Fruit fly (Drosophila melanogaster) whole organism, adult: ENCODE measurements around the gene CG15914.
A peak's percentile ranks its signal among the peaks of the same experiment; 100 is the strongest.

Experiments
- CG11617 ChIP-seq: fragments of 200-800 bp; sonication (Bioruptor generic); optimal IDR thresholded peaks from 2 replicates; lab custom pipeline; 2017; ENCODE audit warnings: mild to moderate bottlenecking, missing biosample characterization, missing genetic modification reagents, missing genetic modification characterization
- CG12768 ChIP-seq: fragments of 200-800 bp; sonication (Bioruptor generic); optimal IDR thresholded peaks from 2 replicates; lab custom pipeline; 2017; ENCODE audit warnings: missing biosample characterization, missing genetic modification characterization, mild to moderate bottlenecking, moderate library complexity, missing genetic modification reagents
- CG14711 ChIP-seq: fragments of 200-800 bp; sonication (Bioruptor generic); optimal IDR thresholded peaks from 2 replicates; lab custom pipeline; 2018; ENCODE audit warnings: missing biosample characterization, mild to moderate bottlenecking, missing genetic modification characterization, moderate library complexity
- CG1620 ChIP-seq: fragments of 200-800 bp; sonication (Bioruptor generic); optimal IDR thresholded peaks from 2 replicates; lab custom pipeline; 2016; ENCODE audit warnings: missing biosample characterization, missing genetic modification characterization
- CG33017 ChIP-seq: fragments of 200-800 bp; sonication (Bioruptor generic); optimal IDR thresholded peaks from 2 replicates; lab custom pipeline; 2018; ENCODE audit warnings: missing biosample characterization, mild to moderate bottlenecking, missing genetic modification characterization, moderate library complexity
- CG5204 ChIP-seq: fragments of 200-800 bp; sonication (Bioruptor generic); optimal IDR thresholded peaks from 2 replicates; lab custom pipeline; 2016; ENCODE audit warnings: missing biosample characterization, missing genetic modification characterization
- CG7045 ChIP-seq: fragments of 200-800 bp; sonication (Bioruptor generic); optimal IDR thresholded peaks from 2 replicates; lab custom pipeline; 2017; ENCODE audit warnings: missing biosample characterization, mild to moderate bottlenecking, missing genetic modification characterization
- CG7101 ChIP-seq: fragments of 200-800 bp; sonication (Bioruptor generic); optimal IDR thresholded peaks from 2 replicates; lab custom pipeline; 2018; ENCODE audit warnings: missing biosample characterization, mild to moderate bottlenecking, missing genetic modification characterization, moderate library complexity
- Clk ChIP-seq: fragments of 200-800 bp; sonication (Bioruptor generic); optimal IDR thresholded peaks from 2 replicates; lab custom pipeline; 2017; ENCODE audit warnings: missing biosample characterization, missing genetic modification characterization
- Crg-1 ChIP-seq: fragments of 200-800 bp; sonication (Bioruptor generic); optimal IDR thresholded peaks from 2 replicates; lab custom pipeline; 2016; ENCODE audit warnings: missing biosample characterization, missing genetic modification characterization
- Hr96 ChIP-seq: fragments of 200-800 bp; sonication (Bioruptor generic); optimal IDR thresholded peaks from 2 replicates; lab custom pipeline; 2016; ENCODE audit warnings: missing biosample characterization, missing genetic modification characterization
- Mnt ChIP-seq: fragments of 200-800 bp; sonication (Bioruptor generic); optimal IDR thresholded peaks from 2 replicates; lab custom pipeline; 2016; ENCODE audit warnings: missing biosample characterization, mild to moderate bottlenecking, missing genetic modification characterization
- bab1 ChIP-seq: fragments of 200-800 bp; sonication (Bioruptor generic); optimal IDR thresholded peaks from 3 replicates; lab custom pipeline; 2019; ENCODE audit warnings: missing biosample characterization, mild to moderate bottlenecking, missing genetic modification characterization, moderate library complexity
- cic ChIP-seq: fragments of 200-800 bp; sonication (Bioruptor generic); optimal IDR thresholded peaks from 2 replicates; lab custom pipeline; 2017; ENCODE audit warnings: missing biosample characterization, mild to moderate bottlenecking, missing genetic modification characterization, moderate library complexity
- cnc ChIP-seq, 2 experiments: fragments of >200 bp; optimal IDR thresholded peaks; 2 replicates each; lab custom pipeline; 2017
- kay ChIP-seq: fragments of 200-800 bp; sonication (Bioruptor generic); peaks from one replicate; lab custom pipeline; 2016; ENCODE audit warnings: missing biosample characterization, missing genetic modification characterization, borderline replicate concordance
- ovo ChIP-seq: fragments of 200-800 bp; sonication (Bioruptor generic); optimal IDR thresholded peaks from 2 replicates; lab custom pipeline; 2016; ENCODE audit warnings: missing biosample characterization, missing genetic modification characterization
- pad ChIP-seq: fragments of 200-800 bp; sonication (Bioruptor generic); optimal IDR thresholded peaks from 3 replicates; lab custom pipeline; 2017; ENCODE audit warnings: missing biosample characterization, missing genetic modification characterization, mild to moderate bottlenecking, moderate library complexity, missing genetic modification reagents
- tj ChIP-seq: fragments of 200-800 bp; sonication (Bioruptor generic); optimal IDR thresholded peaks from 3 replicates; lab custom pipeline; 2017; ENCODE audit warnings: missing biosample characterization, mild to moderate bottlenecking, missing genetic modification characterization, moderate library complexity
- toe ChIP-seq: fragments of 200-800 bp; sonication (Bioruptor generic); optimal IDR thresholded peaks from 2 replicates; lab custom pipeline; 2016; ENCODE audit warnings: missing biosample characterization, missing genetic modification characterization

The CG15914 gene

DNA sequence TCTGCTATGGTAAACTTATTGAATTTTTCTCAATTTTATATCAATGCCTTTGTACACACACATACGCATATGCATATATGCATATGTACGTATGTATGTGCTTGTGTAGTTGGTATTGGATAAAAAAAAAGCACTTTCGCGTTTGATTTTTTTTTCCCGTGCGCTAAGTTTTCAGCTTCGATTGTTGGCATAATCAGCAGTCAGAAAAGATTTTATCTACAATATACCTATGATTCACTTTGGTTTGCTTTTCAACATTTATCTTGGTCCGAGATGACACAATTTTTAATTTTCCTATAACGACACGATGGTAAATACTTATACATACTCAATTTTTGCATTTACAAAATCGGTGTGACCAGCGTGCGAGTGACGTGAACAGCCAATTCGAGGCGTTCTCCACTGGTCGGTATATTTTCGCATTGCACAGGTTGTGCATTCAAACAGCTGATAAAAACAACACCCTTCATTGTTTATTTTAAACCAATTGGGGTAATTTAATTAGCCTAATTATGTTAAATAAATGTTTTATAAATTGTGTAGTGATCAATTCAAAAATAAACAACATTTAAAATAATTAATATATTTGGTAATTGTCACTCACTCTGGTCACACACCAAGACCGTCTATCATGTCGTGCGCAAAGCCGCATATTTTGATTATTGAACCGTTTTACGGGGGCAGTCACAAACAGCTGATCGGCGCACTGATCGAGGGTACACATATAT lies at the start of gene CG15914, which contains the start of gene UBL3:
CG15914 (plus strand) TSS at position 607 of the 728 bp plus-strand sequence.
UBL3 (minus strand) TSS at position 361 of the 728 bp plus-strand sequence.
- TF ChIP-seq CG7045 (GFP tag; lab: Kevin White, UChicago) (no peak), CG7101 (tag; lab: Kevin White, UChicago) (peak; percentile 46), tj (GFP tag; lab: Kevin White, UChicago) (peak; percentile 53), pad (GFP tag; lab: Kevin White, UChicago) (peak; percentile 49), CG5204 (GFP tag; lab: Kevin White, UChicago) (no peak), CG14711 (peak; percentile 37), CG11617 (GFP tag; lab: Kevin White, UChicago) (peak; percentile 20), bab1 (GFP tag; lab: Kevin White, UChicago) (peak; percentile 45), Mnt (GFP tag; lab: Kevin White, UChicago) (peak; percentile 70), CG33017 (tag; lab: Kevin White, UChicago) (no peak), Crg-1 (no peak), kay (GFP tag; lab: Kevin White, UChicago) (peak; percentile 25), Hr96 (GFP tag; lab: Kevin White, UChicago) (no peak), CG1620 (GFP tag; lab: Kevin White, UChicago) (peak; percentile 48), Clk (GFP tag; lab: Kevin White, UChicago) (no peak), cnc (optimal IDR thresholded peaks at IDR 0.05; lab: Kevin White, UChicago) (no peak), ovo (GFP tag; lab: Kevin White, UChicago) (peak; percentile 32)

DNA sequence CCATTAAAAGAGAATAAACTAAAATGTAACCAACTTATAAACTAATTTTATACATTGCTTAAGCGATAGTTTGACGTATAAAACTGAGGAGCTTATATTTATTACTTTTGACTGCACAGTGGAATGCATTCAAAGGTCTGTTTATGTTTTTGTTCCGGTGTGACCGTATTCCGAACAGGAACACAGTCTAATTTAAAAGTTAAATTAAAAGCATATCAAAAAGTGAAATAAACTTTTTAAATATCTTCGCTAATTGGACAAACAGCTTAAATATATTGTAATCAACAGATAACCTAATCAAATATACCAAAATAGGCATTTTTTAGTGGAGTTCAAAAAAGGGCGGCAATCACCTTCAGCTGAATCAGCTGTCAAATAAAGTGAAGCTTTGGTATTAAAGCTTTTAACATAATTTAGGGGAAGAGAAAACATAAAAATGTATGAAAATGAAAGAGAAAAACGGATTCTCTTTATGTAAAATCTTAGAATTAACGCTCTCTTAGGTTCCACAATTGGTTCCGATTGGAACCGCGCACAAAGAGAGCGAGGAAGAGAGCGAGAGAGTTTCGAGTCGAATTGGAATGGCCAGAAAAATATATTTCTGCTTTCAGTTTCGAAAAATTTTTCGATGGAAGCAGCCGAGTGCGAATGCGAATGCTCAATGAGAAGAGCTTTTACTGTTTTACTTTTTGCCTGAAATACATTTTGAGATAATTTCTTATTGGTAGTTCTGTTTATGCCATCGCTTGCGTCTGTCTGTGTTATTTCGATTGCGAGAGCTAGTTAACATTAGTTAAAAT lies 49.3 kb upstream of the CG15914 start, which contains the start of the genes PGRP-LE and sd:
PGRP-LE (minus strand) TSS at position 117 of the 800 bp plus-strand sequence.
sd (plus strand) TSS at position 607 of the 800 bp plus-strand sequence.
- TF ChIP-seq pad (GFP tag; lab: Kevin White, UChicago) (no peak), CG1620 (GFP tag; lab: Kevin White, UChicago) (no peak), tj (GFP tag; lab: Kevin White, UChicago) (no peak), Crg-1 (no peak), CG14711 (peak; percentile 61), bab1 (GFP tag; lab: Kevin White, UChicago) (peak; percentile 18), ovo (GFP tag; lab: Kevin White, UChicago) (no peak), CG33017 (tag; lab: Kevin White, UChicago) (no peak), kay (GFP tag; lab: Kevin White, UChicago) (peak; percentile 85), Mnt (GFP tag; lab: Kevin White, UChicago) (no peak), cnc (optimal IDR thresholded peaks at IDR 0.05; lab: Kevin White, UChicago) (no peak), CG11617 (GFP tag; lab: Kevin White, UChicago) (no peak), CG7045 (GFP tag; lab: Kevin White, UChicago) (no peak)

DNA sequence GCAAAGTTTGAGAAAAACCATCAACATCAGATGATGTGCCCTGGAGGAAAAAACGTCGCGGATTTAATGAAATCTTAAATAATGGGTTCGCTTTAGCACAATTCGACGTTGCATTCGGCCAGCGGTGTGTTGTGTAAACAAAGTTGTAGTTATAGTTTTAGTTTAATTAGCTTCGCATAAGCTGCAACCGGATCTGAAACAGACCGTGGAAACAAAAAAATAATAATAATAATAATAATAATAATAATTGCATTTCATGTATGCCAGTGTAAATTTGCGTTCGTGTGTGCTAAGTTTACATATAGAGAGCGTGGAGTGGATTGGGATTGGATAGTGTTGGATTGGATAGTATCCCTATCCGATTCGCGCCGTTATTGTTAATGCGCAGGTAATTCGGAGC lies 48.4 kb upstream of the CG15914 start:
- TF ChIP-seq Hr96 (GFP tag; lab: Kevin White, UChicago) (no peak), CG11617 (GFP tag; lab: Kevin White, UChicago) (no peak), pad (GFP tag; lab: Kevin White, UChicago) (no peak), CG33017 (tag; lab: Kevin White, UChicago) (no peak), CG7045 (GFP tag; lab: Kevin White, UChicago) (no peak), ovo (GFP tag; lab: Kevin White, UChicago) (no peak), CG5204 (GFP tag; lab: Kevin White, UChicago) (no peak), toe (GFP tag; lab: Kevin White, UChicago) (no peak), CG14711 (peak; percentile 19)

DNA sequence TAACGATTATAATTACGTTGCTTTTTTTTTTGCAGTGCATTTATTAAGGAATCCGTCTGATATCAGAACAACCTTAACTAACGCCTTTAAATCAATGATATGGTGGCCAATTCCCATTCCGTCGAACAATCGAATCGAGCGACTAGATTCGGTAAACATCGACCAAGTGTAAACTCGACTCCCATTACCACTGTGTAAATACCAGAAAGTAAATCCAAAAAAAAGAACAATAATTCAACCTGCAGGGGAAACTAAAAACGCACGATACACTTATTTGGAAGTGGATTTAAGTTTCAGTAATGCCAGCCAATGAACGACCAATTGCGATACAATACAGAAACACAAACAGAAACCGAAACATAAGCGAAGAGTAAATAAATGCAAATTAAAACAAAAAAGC lies 47.7 kb upstream of the CG15914 start:
- TF ChIP-seq cic (no peak), tj (GFP tag; lab: Kevin White, UChicago) (peak; percentile 42), cnc (optimal IDR thresholded peaks at IDR 0.05; lab: Kevin White, UChicago) (no peak), CG1620 (GFP tag; lab: Kevin White, UChicago) (no peak), ovo (GFP tag; lab: Kevin White, UChicago) (no peak), pad (GFP tag; lab: Kevin White, UChicago) (peak; percentile 42)

DNA sequence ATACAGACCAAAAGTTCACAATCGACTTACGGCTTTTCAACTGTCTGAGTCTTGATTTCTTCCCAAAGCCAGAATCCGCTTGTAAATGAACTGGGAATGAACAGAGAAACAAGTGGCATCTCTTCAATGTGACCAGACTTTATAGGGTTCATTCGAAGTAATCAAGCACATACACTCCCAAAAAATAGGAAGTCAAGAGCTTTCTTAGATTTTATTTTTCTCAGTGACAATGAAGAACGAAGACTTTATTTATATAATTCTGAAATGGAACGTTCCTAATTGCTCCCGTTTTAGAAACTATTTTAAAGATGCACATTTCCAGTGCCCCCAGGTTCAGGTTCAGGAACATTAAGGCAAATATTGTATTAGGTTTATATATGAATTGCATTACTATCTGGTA lies 45.3 kb upstream of the CG15914 start:
- TF ChIP-seq cic = no peak
- no peak for TF ChIP-seq CG1620 (GFP tag; lab: Kevin White, UChicago)
- no peak for TF ChIP-seq CG5204 (GFP tag; lab: Kevin White, UChicago)
- TF ChIP-seq CG14711 = no peak
- no peak for TF ChIP-seq CG7101 (tag; lab: Kevin White, UChicago)
- TF ChIP-seq ovo (GFP tag; lab: Kevin White, UChicago) = no peak
- no peak for TF ChIP-seq pad (GFP tag; lab: Kevin White, UChicago)
- TF ChIP-seq cnc (optimal IDR thresholded peaks at IDR 0.05; lab: Kevin White, UChicago) = no peak
- no peak for TF ChIP-seq bab1 (GFP tag; lab: Kevin White, UChicago)
- TF ChIP-seq tj (GFP tag; lab: Kevin White, UChicago) = no peak
- no peak for TF ChIP-seq Hr96 (GFP tag; lab: Kevin White, UChicago)
- TF ChIP-seq CG33017 (tag; lab: Kevin White, UChicago) = no peak
- TF ChIP-seq CG7045 (GFP tag; lab: Kevin White, UChicago) = no peak
- no peak for TF ChIP-seq Clk (GFP tag; lab: Kevin White, UChicago)
- no peak for TF ChIP-seq Crg-1
- TF ChIP-seq toe (GFP tag; lab: Kevin White, UChicago) = no peak
- no peak for TF ChIP-seq kay (GFP tag; lab: Kevin White, UChicago)
- TF ChIP-seq Mnt (GFP tag; lab: Kevin White, UChicago) = no peak
- no peak for TF ChIP-seq CG11617 (GFP tag; lab: Kevin White, UChicago)
- no peak for TF ChIP-seq CG12768 (GFP tag; lab: Kevin White, UChicago)
